Fruit fly (Drosophila melanogaster) whole organism, prepupa: ENCODE measurements around the gene CG1979.

Source experiments
- Blimp-1 ChIP-seq: fragments of 200-800 bp; sonication (Bioruptor generic); optimal IDR thresholded peaks from 3 replicates; lab custom pipeline; 2017; ENCODE audit warnings: missing biosample characterization, missing genetic modification characterization, mild to moderate bottlenecking, moderate library complexity, missing genetic modification reagents
- CG10669 ChIP-seq: fragments of 200-800 bp; sonication (Bioruptor generic); optimal IDR thresholded peaks from 3 replicates; lab custom pipeline; 2018; ENCODE audit warnings: missing biosample characterization, mild to moderate bottlenecking, missing genetic modification characterization, moderate library complexity
- CG11762 ChIP-seq: fragments of 200-800 bp; sonication (Bioruptor generic); optimal IDR thresholded peaks from 3 replicates; lab custom pipeline; 2016; ENCODE audit warnings: missing biosample characterization, missing genetic modification characterization; ENCODE audit not compliant: insufficient read depth
- CG1621 ChIP-seq: fragments of 200-800 bp; sonication (Bioruptor generic); optimal IDR thresholded peaks from 3 replicates; lab custom pipeline; 2018; ENCODE audit warnings: missing biosample characterization, mild to moderate bottlenecking, missing genetic modification characterization
- CG3032 ChIP-seq: fragments of 200-800 bp; optimal IDR thresholded peaks from 2 replicates; lab custom pipeline; 2019; ENCODE audit warnings: missing biosample characterization, mild to moderate bottlenecking, missing genetic modification characterization, moderate library complexity
- CG31627 ChIP-seq: fragments of 200-800 bp; sonication (Bioruptor generic); optimal IDR thresholded peaks from 3 replicates; lab custom pipeline; 2016; ENCODE audit warnings: missing biosample characterization, missing genetic modification characterization
- CG34406 ChIP-seq: fragments of 200-800 bp; sonication (Bioruptor generic); optimal IDR thresholded peaks from 3 replicates; lab custom pipeline; 2016; ENCODE audit warnings: missing biosample characterization, missing genetic modification characterization
- CG6163 ChIP-seq: fragments of 200-800 bp; sonication (Bioruptor generic); IDR thresholded peaks from 3 replicates; pipeline ENCODE4 v1.3.6; 2022; ENCODE audit warnings: missing biosample characterization, missing genetic modification characterization
- CG6276 ChIP-seq: fragments of 200-800 bp; sonication (Bioruptor generic); optimal IDR thresholded peaks from 2 replicates; lab custom pipeline; 2017; ENCODE audit warnings: missing biosample characterization, mild to moderate bottlenecking, missing genetic modification characterization
- CG6854 ChIP-seq: fragments of 200-800 bp; sonication (Bioruptor generic); optimal IDR thresholded peaks from 2 replicates; lab custom pipeline; 2017; ENCODE audit warnings: missing biosample characterization, mild to moderate bottlenecking, missing genetic modification characterization
- CG8632 ChIP-seq: fragments of 200-800 bp; sonication (Bioruptor generic); optimal IDR thresholded peaks from 3 replicates; lab custom pipeline; 2016; ENCODE audit warnings: missing biosample characterization, missing genetic modification characterization
- CG9139 ChIP-seq: fragments of 200-800 bp; sonication (Bioruptor generic); optimal IDR thresholded peaks from 3 replicates; lab custom pipeline; 2017; ENCODE audit warnings: missing biosample characterization, mild to moderate bottlenecking, missing genetic modification characterization
- Eip75B ChIP-seq: fragments of 200-800 bp; sonication (Bioruptor generic); optimal IDR thresholded peaks from 3 replicates; lab custom pipeline; 2016; ENCODE audit warnings: missing biosample characterization, missing genetic modification characterization
- Eip78C ChIP-seq: fragments of 200-800 bp; sonication (Bioruptor generic); peaks from one replicate; lab custom pipeline; 2016; ENCODE audit warnings: missing biosample characterization, missing genetic modification characterization
- Eip93F ChIP-seq: fragments of 200-800 bp; sonication (Bioruptor generic); optimal IDR thresholded peaks from 2 replicates; lab custom pipeline; 2016; ENCODE audit warnings: missing biosample characterization, mild to moderate bottlenecking, missing genetic modification characterization
- Ets96B ChIP-seq: fragments of 200-800 bp; optimal IDR thresholded peaks from 2 replicates; lab custom pipeline; 2019; ENCODE audit warnings: missing biosample characterization, mild to moderate bottlenecking, missing genetic modification characterization, moderate library complexity
- Gug ChIP-seq: fragments of 200-800 bp; sonication (Bioruptor generic); IDR thresholded peaks from 2 replicates; pipeline ENCODE4 v1.3.6; 2022; ENCODE audit warnings: missing biosample characterization, missing genetic modification characterization
- Hr38 ChIP-seq: sonication (Bioruptor generic); optimal IDR thresholded peaks from 2 replicates; lab custom pipeline; 2016; ENCODE audit warnings: missing biosample characterization, missing genetic modification characterization
- Hr39 ChIP-seq: fragments of 200-800 bp; sonication (Bioruptor generic); optimal IDR thresholded peaks from 2 replicates; lab custom pipeline; 2016; ENCODE audit warnings: missing biosample characterization, missing genetic modification characterization
- Hr4 ChIP-seq: fragments of 200-800 bp; sonication (Bioruptor generic); optimal IDR thresholded peaks from 3 replicates; lab custom pipeline; 2016; ENCODE audit warnings: missing biosample characterization, missing genetic modification characterization
- Lpt ChIP-seq: fragments of 200-800 bp; sonication (Bioruptor generic); optimal IDR thresholded peaks from 3 replicates; lab custom pipeline; 2016; ENCODE audit warnings: missing biosample characterization, missing genetic modification characterization
- Met ChIP-seq: fragments of 200-800 bp; sonication (Bioruptor generic); optimal IDR thresholded peaks from 3 replicates; lab custom pipeline; 2016; ENCODE audit warnings: missing biosample characterization, missing genetic modification characterization
- OdsH ChIP-seq: fragments of 200-800 bp; sonication (Bioruptor generic); optimal IDR thresholded peaks from 3 replicates; lab custom pipeline; 2016; ENCODE audit warnings: missing biosample characterization, missing genetic modification characterization
- Sox102F ChIP-seq: fragments of 200-800 bp; sonication (Bioruptor generic); optimal IDR thresholded peaks from 2 replicates; lab custom pipeline; 2016; ENCODE audit warnings: missing biosample characterization, mild to moderate bottlenecking, missing genetic modification characterization
- Sox15 ChIP-seq: fragments of 200-800 bp; sonication (Bioruptor generic); optimal IDR thresholded peaks from 3 replicates; lab custom pipeline; 2016; ENCODE audit warnings: missing biosample characterization, missing genetic modification characterization
- achi ChIP-seq: fragments of 200-800 bp; sonication (Bioruptor generic); optimal IDR thresholded peaks from 3 replicates; lab custom pipeline; 2016; ENCODE audit warnings: missing biosample characterization, missing genetic modification characterization
- acj6 ChIP-seq: fragments of 200-800 bp; sonication (Bioruptor generic); optimal IDR thresholded peaks from 3 replicates; lab custom pipeline; 2016; ENCODE audit warnings: missing biosample characterization, missing genetic modification characterization
- cyc ChIP-seq: fragments of 200-800 bp; sonication (Bioruptor generic); optimal IDR thresholded peaks from 3 replicates; lab custom pipeline; 2016; ENCODE audit warnings: missing biosample characterization, missing genetic modification characterization
- eg ChIP-seq: fragments of 200-800 bp; sonication (Bioruptor generic); IDR thresholded peaks from 3 replicates; pipeline ENCODE4 v1.3.6; 2022; ENCODE audit warnings: missing biosample characterization, missing genetic modification characterization
- esn ChIP-seq: fragments of 200-800 bp; sonication (Bioruptor generic); optimal IDR thresholded peaks from 2 replicates; lab custom pipeline; 2016; ENCODE audit warnings: missing biosample characterization, mild to moderate bottlenecking, missing genetic modification characterization, moderate library complexity
- fd85E ChIP-seq: fragments of 200-800 bp; sonication (Bioruptor generic); optimal IDR thresholded peaks from 3 replicates; lab custom pipeline; 2016; ENCODE audit warnings: missing biosample characterization, missing genetic modification characterization
- fkh ChIP-seq: fragments of 200-800 bp; sonication (Bioruptor generic); optimal IDR thresholded peaks from 3 replicates; lab custom pipeline; 2017; ENCODE audit warnings: missing biosample characterization, mild to moderate bottlenecking, missing genetic modification characterization, moderate library complexity
- lz ChIP-seq: fragments of 200-800 bp; sonication (Bioruptor generic); optimal IDR thresholded peaks from 3 replicates; lab custom pipeline; 2016; ENCODE audit warnings: missing biosample characterization, missing genetic modification characterization
- net ChIP-seq: fragments of 200-800 bp; sonication (Bioruptor generic); optimal IDR thresholded peaks from 3 replicates; lab custom pipeline; 2016; ENCODE audit warnings: missing biosample characterization, missing genetic modification characterization
- pdm3 ChIP-seq: fragments of 200-800 bp; sonication (Bioruptor generic); optimal IDR thresholded peaks from 3 replicates; lab custom pipeline; 2016; ENCODE audit warnings: missing biosample characterization, missing genetic modification characterization
- spab ChIP-seq: fragments of 200-800 bp; sonication (Bioruptor generic); optimal IDR thresholded peaks from 2 replicates; lab custom pipeline; 2017; ENCODE audit warnings: missing biosample characterization, mild to moderate bottlenecking, missing genetic modification characterization, missing genetic modification reagents
- svp ChIP-seq: fragments of 200-800 bp; sonication (Bioruptor generic); peaks from one replicate; lab custom pipeline; 2016; ENCODE audit warnings: missing biosample characterization, missing genetic modification characterization
- vri ChIP-seq: fragments of 200-800 bp; sonication (Bioruptor generic); optimal IDR thresholded peaks from 3 replicates; lab custom pipeline; 2016; ENCODE audit warnings: missing biosample characterization, mild to moderate bottlenecking, missing genetic modification characterization

Gene CG1979

dm6 chr3R:7037250-7037802 lies 17.1 kb upstream of the CG1979 start (continued):
- TF ChIP-seq lz = peak; percentile 16
- no peak for TF ChIP-seq CG3032 (tag; lab: Kevin White, UChicago)
- TF ChIP-seq CG1621 = peak; percentile 19
- TF ChIP-seq Eip78C = peak; percentile 72
- peak; percentile 88 for TF ChIP-seq fkh (GFP tag; lab: Kevin White, UChicago)
- no peak for TF ChIP-seq acj6 (GFP tag; lab: Kevin White, UChicago)
- peak; percentile 48 for TF ChIP-seq esn
- no peak for TF ChIP-seq net (GFP tag; lab: Kevin White, UChicago)
- no peak for TF ChIP-seq CG34406 (GFP tag; lab: Kevin White, UChicago)
- TF ChIP-seq Hr38 (GFP tag; lab: Kevin White, UChicago) = no peak
- no peak for TF ChIP-seq Ets96B (tag; lab: Kevin White, UChicago)
- TF ChIP-seq CG10669 = no peak
- TF ChIP-seq Eip75B (GFP tag; lab: Kevin White, UChicago) = peak; percentile 51
- TF ChIP-seq CG31627 (GFP tag; lab: Kevin White, UChicago) = peak; percentile 30
- TF ChIP-seq Gug = no peak
- no peak for TF ChIP-seq Lpt
- no peak for TF ChIP-seq spab (GFP tag; lab: Kevin White, UChicago)
- peak; percentile 76 for TF ChIP-seq svp
- TF ChIP-seq Hr4 (GFP tag; lab: Kevin White, UChicago) = peak; percentile 14
- peak; percentile 24 for TF ChIP-seq Blimp-1 (GFP tag; lab: Kevin White, UChicago)
- peak; percentile 37 for TF ChIP-seq cyc (GFP tag; lab: Kevin White, UChicago)
- TF ChIP-seq Hr39 (GFP tag; lab: Kevin White, UChicago) = no peak
- no peak for TF ChIP-seq CG11762 (GFP tag; lab: Kevin White, UChicago)
- no peak for TF ChIP-seq fd85E (GFP tag; lab: Kevin White, UChicago)
- peak; percentile 57 for TF ChIP-seq Sox102F (GFP tag; lab: Kevin White, UChicago)

- no peak for TF ChIP-seq CG9139 (GFP tag; lab: Kevin White, UChicago)
- TF ChIP-seq, all 60 proteins: peak for 0
Measured at dm6 chr3R:7040894-7041293, 13.5 kb upstream of the CG1979 start.

dm6 chr3R:7044016-7044415 lies 10.4 kb upstream of the CG1979 start:
- TF ChIP-seq Blimp-1 (GFP tag; lab: Kevin White, UChicago) (no peak), OdsH (GFP tag; lab: Kevin White, UChicago) (no peak), eg (GFP tag; lab: Robert Waterston, UW) (no peak), Hr38 (GFP tag; lab: Kevin White, UChicago) (no peak), vri (GFP tag; lab: Kevin White, UChicago) (no peak), CG8632 (GFP tag; lab: Kevin White, UChicago) (no peak), CG6276 (GFP tag; lab: Kevin White, UChicago) (no peak), Eip93F (no peak), Sox102F (GFP tag; lab: Kevin White, UChicago) (no peak), achi (GFP tag; lab: Kevin White, UChicago) (no peak), esn (no peak), Hr39 (GFP tag; lab: Kevin White, UChicago) (no peak), Met (GFP tag; lab: Kevin White, UChicago) (no peak), CG6854 (no peak), Hr4 (GFP tag; lab: Kevin White, UChicago) (no peak), CG9139 (GFP tag; lab: Kevin White, UChicago) (no peak), CG6163 (GFP tag; lab: Robert Waterston, UW) (no peak), cyc (GFP tag; lab: Kevin White, UChicago) (no peak), pdm3 (no peak), Sox15 (GFP tag; lab: Kevin White, UChicago) (no peak)
